In the genomic region with DNA sequence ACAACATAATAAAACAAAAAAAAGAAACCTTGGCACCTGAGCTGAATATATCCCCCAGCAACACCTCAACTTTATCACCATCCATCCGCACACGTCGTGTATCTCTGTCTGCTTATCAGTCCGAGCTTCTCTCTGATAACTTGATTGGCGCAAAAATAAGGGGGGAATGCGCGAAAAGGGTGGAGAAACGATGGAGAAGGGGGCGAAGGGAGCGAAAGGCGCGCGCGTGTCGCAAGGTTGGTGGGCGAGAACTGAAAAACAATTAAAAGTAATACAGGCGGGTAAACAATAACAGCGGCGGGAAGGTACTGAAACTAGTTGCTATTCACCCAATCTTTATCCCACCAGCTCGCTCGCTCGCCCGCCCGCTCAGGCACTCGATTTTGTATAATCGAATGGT, we compare ENCODE assay signal across 5 fruit fly cellular contexts.
A peak's percentile ranks its signal among the peaks of the same experiment; 100 is the strongest.
TF ChIP-seq lines count a peak whose summit lies in the region.

No protein-coding gene starts in this region.

- TF ChIP-seq CTCF in whole organism, embryonic (GFP tag; optimal IDR thresholded peaks at IDR 0.05; lab: Kevin White, UChicago) = no peak

TF ChIP-seq in whole organism, adult, 20 proteins besides CTCF, POLR2A, EP300 and RAD21:
- TF ChIP-seq tj (GFP tag; optimal IDR thresholded peaks at IDR 0.05; lab: Kevin White, UChicago) (no peak), pad (GFP tag; optimal IDR thresholded peaks at IDR 0.05; lab: Kevin White, UChicago) (peak; percentile 11), Mnt (GFP tag; optimal IDR thresholded peaks at IDR 0.05; lab: Kevin White, UChicago) (peak; percentile 79), CG7101 (tag; optimal IDR thresholded peaks at IDR 0.05; lab: Kevin White, UChicago) (no peak), CG1620 (GFP tag; optimal IDR thresholded peaks at IDR 0.05; lab: Kevin White, UChicago) (no peak), toe (GFP tag; optimal IDR thresholded peaks at IDR 0.05; lab: Kevin White, UChicago) (no peak), ovo (GFP tag; optimal IDR thresholded peaks at IDR 0.05; lab: Kevin White, UChicago) (no peak), CG5204 (GFP tag; optimal IDR thresholded peaks at IDR 0.05; lab: Kevin White, UChicago) (no peak), CG33017 (tag; optimal IDR thresholded peaks at IDR 0.05; lab: Kevin White, UChicago) (no peak), kay (GFP tag; lab: Kevin White, UChicago; ENCODE audit: borderline replicate concordance) (no peak), CG14711 (tag; optimal IDR thresholded peaks at IDR 0.05; lab: Kevin White, UChicago) (no peak), Clk (GFP tag; optimal IDR thresholded peaks at IDR 0.05; lab: Kevin White, UChicago) (no peak), cic (GFP tag; optimal IDR thresholded peaks at IDR 0.05; lab: Kevin White, UChicago) (peak; percentile 62)

TF ChIP-seq in whole organism, embryonic, 481 proteins besides CTCF, POLR2A, EP300 and RAD21 (continues in another document):
- TF ChIP-seq disco-r (GFP tag; optimal IDR thresholded peaks at IDR 0.05; lab: Kevin White, UChicago) (no peak), Aef1 (GFP tag; IDR thresholded peaks at IDR 0.05; lab: Robert Waterston, UW) (no peak), CG32767 (GFP tag; IDR thresholded peaks at IDR 0.05; lab: Robert Waterston, UW) (no peak), CG31224 (GFP tag; IDR thresholded peaks at IDR 0.05; lab: Robert Waterston, UW) (no peak), CG12659 (GFP tag; optimal IDR thresholded peaks at IDR 0.05; lab: Kevin White, UChicago) (no peak), sens (GFP tag; lab: Kevin White, UChicago) (no peak), Xbp1 (GFP tag; optimal IDR thresholded peaks at IDR 0.05; lab: Kevin White, UChicago) (no peak), CG31441 (GFP tag; IDR thresholded peaks at IDR 0.05; lab: Robert Waterston, UW) (no peak), yki (optimal IDR thresholded peaks at IDR 0.05; lab: Kevin White, UChicago) (no peak), slbo (GFP tag; IDR thresholded peaks at IDR 0.05; lab: Robert Waterston, UW) (no peak), CG3065 (GFP tag; optimal IDR thresholded peaks at IDR 0.05; lab: Kevin White, UChicago) (no peak), pita (GFP tag; optimal IDR thresholded peaks at IDR 0.05; lab: Kevin White, UChicago) (no peak), Dek (tag; optimal IDR thresholded peaks at IDR 0.05; lab: Kevin White, UChicago) (no peak), caup (GFP tag; optimal IDR thresholded peaks at IDR 0.05; lab: Kevin White, UChicago; ENCODE audit: severe bottlenecking) (peak; percentile 22), wor (GFP tag; IDR thresholded peaks at IDR 0.05; lab: Robert Waterston, UW) (no peak), CG2199 (GFP tag; IDR thresholded peaks at IDR 0.05; lab: Robert Waterston, UW) (no peak), Adf1 (GFP tag; IDR thresholded peaks at IDR 0.05; lab: Robert Waterston, UW) (no peak), scrt (GFP tag; optimal IDR thresholded peaks at IDR 0.05; lab: Kevin White, UChicago) (no peak), CG11247 (GFP tag; IDR thresholded peaks at IDR 0.05; lab: Robert Waterston, UW) (no peak), zfh1 (GFP tag; IDR thresholded peaks at IDR 0.05; lab: Robert Waterston, UW) (no peak), ken (GFP tag; IDR thresholded peaks at IDR 0.05; lab: Robert Waterston, UW) (no peak)

TF ChIP-seq in whole organism, prepupa, 60 proteins besides CTCF, POLR2A, EP300 and RAD21:
- TF ChIP-seq vri (GFP tag; optimal IDR thresholded peaks at IDR 0.05; lab: Kevin White, UChicago) = peak; percentile 19
- peak; percentile 38 for TF ChIP-seq fkh (GFP tag; optimal IDR thresholded peaks at IDR 0.05; lab: Kevin White, UChicago)
- TF ChIP-seq CG10631 (GFP tag; optimal IDR thresholded peaks at IDR 0.05; lab: Kevin White, UChicago) = no peak
- peak; percentile 52 for TF ChIP-seq Eip78C (GFP tag; lab: Kevin White, UChicago)

TF ChIP-seq in whole organism, pupa, 21 proteins besides CTCF, POLR2A, EP300 and RAD21:
- no peak for TF ChIP-seq gl (tag; optimal IDR thresholded peaks at IDR 0.05; lab: Kevin White, UChicago)
- TF ChIP-seq fd96Ca (GFP tag; IDR thresholded peaks at IDR 0.05; lab: Robert Waterston, UW) = 0 out of 3 replicates have a peak, but pooled peaks have one; percentile 11
TF ChIP-seq in whole organism, pupa: peak in this region for 1.

TF ChIP-seq in whole organism, wandering third instar larva, 38 proteins besides CTCF, POLR2A, EP300 and RAD21:
- TF ChIP-seq Rel (GFP tag; optimal IDR thresholded peaks at IDR 0.05; lab: Kevin White, UChicago) = no peak
- TF ChIP-seq Rel (tag; optimal IDR thresholded peaks at IDR 0.05; lab: Kevin White, UChicago) = peak; percentile 44
- peak; percentile 92 for TF ChIP-seq h (GFP tag; optimal IDR thresholded peaks at IDR 0.05; lab: Kevin White, UChicago)
- peak; percentile 25 for TF ChIP-seq fru (GFP tag; optimal IDR thresholded peaks at IDR 0.05; lab: Kevin White, UChicago)
- TF ChIP-seq rgr (GFP tag; optimal IDR thresholded peaks at IDR 0.05; lab: Kevin White, UChicago) = no peak
